Worm (Caenorhabditis elegans): ENCODE data around the gene ubh-2.

Gene ubh-2

DNA sequence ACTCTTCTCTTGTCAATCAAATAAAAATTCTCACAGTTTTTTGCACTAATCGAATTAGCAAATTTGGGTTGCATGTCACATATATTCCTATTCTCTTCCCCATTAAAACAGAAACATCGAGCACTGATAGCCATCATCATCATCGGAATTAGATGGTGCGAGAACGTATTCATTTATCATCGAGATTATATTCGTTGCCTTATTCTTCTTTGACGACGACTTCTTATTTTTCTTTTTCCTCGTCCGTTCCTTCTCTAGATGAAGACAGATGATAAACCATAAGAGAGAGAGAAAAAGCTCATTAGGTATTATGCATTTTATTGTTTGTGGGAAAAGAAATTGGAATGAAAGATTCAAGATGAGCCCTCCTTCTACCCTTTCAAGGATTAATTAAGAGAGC is 38.4 kb downstream of the ubh-2 start:
- TF ChIP-seq ceh-44 (GFP tag; IDR thresholded peaks at IDR 0.05) (no peak), unc-62 (GFP tag; optimal IDR thresholded peaks at IDR 0.05 in 1 of 2) (peak in 1 of 2 experiments; percentile 4), unc-62 (tag; optimal IDR thresholded peaks at IDR 0.05) (no peak), daf-19 (GFP tag; conservative IDR thresholded peaks at IDR 0.05) (no peak), attf-4 (tag; optimal IDR thresholded peaks at IDR 0.05) (no peak), lin-39 (tag; optimal IDR thresholded peaks at IDR 0.05) (no peak), madf-5 (GFP tag; IDR thresholded peaks at IDR 0.05) (no peak)

DNA sequence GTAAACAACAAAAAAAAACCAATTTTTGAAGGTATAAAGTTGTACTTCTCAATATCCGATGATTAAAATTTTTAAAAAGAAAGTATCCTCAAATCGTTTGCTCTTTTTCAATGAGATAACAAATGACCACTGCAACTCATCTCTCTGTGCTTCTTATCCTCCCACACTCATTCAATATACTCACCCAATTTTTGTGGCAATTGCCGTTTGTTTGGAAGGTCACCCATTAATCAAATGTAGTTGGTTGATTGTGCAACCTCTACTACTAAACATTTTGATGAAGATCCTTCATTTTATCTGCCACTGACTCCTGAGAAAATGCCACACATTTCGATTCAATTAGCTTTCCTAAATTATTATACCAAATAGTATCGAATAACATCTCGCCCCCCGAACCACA is 41.9 kb downstream of the ubh-2 start:
- TF ChIP-seq saeg-2 (GFP tag; IDR thresholded peaks at IDR 0.05), result no peak
- no peak for TF ChIP-seq nhr-28 (tag; optimal IDR thresholded peaks at IDR 0.05)
- TF ChIP-seq fkh-10 (GFP tag; optimal IDR thresholded peaks at IDR 0.05), result no peak
- TF ChIP-seq zag-1 (tag; optimal IDR thresholded peaks at IDR 0.05), result no peak

DNA sequence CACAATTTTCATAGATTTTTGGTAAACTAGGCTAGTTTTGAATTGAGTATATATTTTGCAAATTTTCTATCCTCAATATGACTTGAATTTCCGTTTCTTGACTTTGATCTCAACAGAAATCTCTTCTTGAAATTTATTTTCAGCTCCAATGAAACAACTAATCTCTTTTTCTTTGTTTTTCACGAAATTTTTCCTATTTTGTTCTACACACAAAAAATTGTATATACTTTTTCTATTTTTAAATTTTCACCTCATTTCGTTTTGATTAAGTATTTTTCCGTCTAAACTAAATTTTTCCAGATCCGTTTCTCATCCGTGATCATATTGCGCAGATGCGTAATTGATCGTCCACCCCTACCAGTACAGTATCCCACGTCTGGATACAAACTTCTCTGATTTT is 44.9 kb downstream of the ubh-2 start, which contains the start of gene unc-83:
unc-83 (plus strand) TSS at position 301 of the 400 bp plus-strand sequence.
- TF ChIP-seq sdz-12 (GFP tag; optimal IDR thresholded peaks at IDR 0.05) (no peak), nhr-77 (tag; optimal IDR thresholded peaks at IDR 0.05) (no peak), D1046.2 (GFP tag; IDR thresholded peaks at IDR 0.05) (no peak), lin-13 (GFP tag; optimal IDR thresholded peaks at IDR 0.05) (no peak), snpc-4 (tag; optimal IDR thresholded peaks at IDR 0.05) (no peak), hmg-1.1 (GFP tag; IDR thresholded peaks at IDR 0.05) (no peak), unc-62 (GFP tag; optimal IDR thresholded peaks at IDR 0.05 in 1 of 2) (peak in 1 of 2 experiments; percentile 45), unc-62 (tag; optimal IDR thresholded peaks at IDR 0.05) (no peak)

DNA sequence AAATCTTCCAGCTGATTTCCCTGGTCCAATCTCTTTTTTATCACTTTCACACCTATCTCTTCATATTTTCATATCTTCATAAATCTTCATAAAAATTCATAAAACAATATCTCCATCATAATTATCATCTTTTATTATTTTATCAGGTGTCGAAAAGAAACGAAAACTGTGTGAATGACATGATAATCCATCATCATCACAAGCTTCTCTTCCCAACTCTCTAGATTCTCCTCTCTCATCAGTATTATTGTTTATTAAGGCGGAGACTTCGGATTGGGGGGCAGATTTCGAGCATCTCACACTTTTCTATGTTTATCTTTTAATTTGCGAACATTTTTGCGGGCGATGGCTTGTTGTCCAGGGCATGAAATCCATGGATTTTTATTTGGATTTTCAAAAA is 45.4 kb downstream of the ubh-2 start:
- no peak for TF ChIP-seq unc-62 (GFP tag; optimal IDR thresholded peaks at IDR 0.05 in 1 of 2)
- TF ChIP-seq unc-62 (tag; optimal IDR thresholded peaks at IDR 0.05), result no peak
- no peak for TF ChIP-seq ZK546.5 (tag; optimal IDR thresholded peaks at IDR 0.05)
- no peak for TF ChIP-seq lin-29 (GFP tag; IDR thresholded peaks at IDR 0.05)
- TF ChIP-seq dmd-9 (GFP tag; IDR thresholded peaks at IDR 0.05), result no peak
- TF ChIP-seq ceh-32 (tag; optimal IDR thresholded peaks at IDR 0.05; ENCODE audit: poor library complexity), result no peak
- TF ChIP-seq lsy-2 (tag; optimal IDR thresholded peaks at IDR 0.05), result no peak
- TF ChIP-seq hif-1 (tag; optimal IDR thresholded peaks at IDR 0.05), result no peak
- TF ChIP-seq Y75B8A.6 (GFP tag; IDR thresholded peaks at IDR 0.05), result no peak
- no peak for TF ChIP-seq snpc-4 (tag; optimal IDR thresholded peaks at IDR 0.05)
- no peak for TF ChIP-seq fkh-10 (GFP tag; optimal IDR thresholded peaks at IDR 0.05)
- no peak for TF ChIP-seq unc-130 (GFP tag; optimal IDR thresholded peaks at IDR 0.05)

DNA sequence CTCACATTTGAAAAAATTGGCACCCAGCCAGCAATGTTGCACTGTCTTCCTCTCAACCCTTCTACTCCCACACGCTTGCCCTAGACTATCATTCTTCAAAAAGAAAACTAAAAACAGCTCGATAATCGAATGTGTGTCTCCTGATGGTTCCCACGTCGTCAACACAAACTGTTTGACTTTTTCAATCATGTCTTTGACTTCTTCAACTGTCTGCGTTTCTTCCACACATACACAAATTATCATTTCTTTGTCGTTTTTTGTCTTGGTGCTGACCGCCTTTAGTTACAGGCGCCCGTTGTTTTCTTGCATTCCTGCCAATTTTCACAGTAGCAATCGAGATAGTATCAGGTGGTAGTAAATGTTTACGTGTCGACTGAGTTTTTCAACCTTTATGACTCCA is 47.0 kb downstream of the ubh-2 start:
- no peak for TF ChIP-seq daf-8 (GFP tag; IDR thresholded peaks at IDR 0.05)
- TF ChIP-seq ceh-62 (tag; optimal IDR thresholded peaks at IDR 0.05), result no peak
- TF ChIP-seq nhr-28 (tag; optimal IDR thresholded peaks at IDR 0.05), result peak; percentile 76
- no peak for TF ChIP-seq nhr-41 (GFP tag; IDR thresholded peaks at IDR 0.05)
- 0 out of 2 replicates have a peak, but pooled peaks have one; percentile 31 for TF ChIP-seq php-3 (GFP tag; IDR thresholded peaks at IDR 0.05)
- no peak for TF ChIP-seq ZK337.2 (GFP tag; IDR thresholded peaks at IDR 0.05)
- no peak for TF ChIP-seq egl-27 (tag; optimal IDR thresholded peaks at IDR 0.05)
- TF ChIP-seq zfp-2 (tag; optimal IDR thresholded peaks at IDR 0.05), result no peak
- no peak for TF ChIP-seq ces-1 (GFP tag; optimal IDR thresholded peaks at IDR 0.05)
- TF ChIP-seq dmd-6 (GFP tag; IDR thresholded peaks at IDR 0.05), result peak; percentile 32; the same call in 1 of the 2 replicates
- TF ChIP-seq dmd-8 (GFP tag; IDR thresholded peaks at IDR 0.05), result no peak
- no peak for TF ChIP-seq ama-1 (optimal IDR thresholded peaks at IDR 0.05)
- TF ChIP-seq T20F7.1 (GFP tag; optimal IDR thresholded peaks at IDR 0.05), result no peak
- TF ChIP-seq Y48G9A.11 (GFP tag; IDR thresholded peaks at IDR 0.05), result no peak
- TF ChIP-seq ceh-20 (GFP tag; IDR thresholded peaks at IDR 0.05), result no peak
- TF ChIP-seq egl-43 (GFP tag; IDR thresholded peaks at IDR 0.05), result no peak
- peak; percentile 27 for TF ChIP-seq dve-1 (tag; optimal IDR thresholded peaks at IDR 0.05; ENCODE audit: insufficient read depth)
- no peak for TF ChIP-seq pha-4 (GFP tag; IDR thresholded peaks at IDR 0.05)
- no peak for TF ChIP-seq pha-4 (tag; optimal IDR thresholded peaks at IDR 0.05)
- TF ChIP-seq daf-19 (GFP tag; conservative IDR thresholded peaks at IDR 0.05), result no peak
- peak; percentile 18 for TF ChIP-seq aha-1 (tag)
- no peak for TF ChIP-seq T26A8.4 (GFP tag; IDR thresholded peaks at IDR 0.05)
- TF ChIP-seq hif-1 (tag; optimal IDR thresholded peaks at IDR 0.05), result no peak
- no peak for TF ChIP-seq lsy-2 (tag; optimal IDR thresholded peaks at IDR 0.05)
